Worm (Caenorhabditis elegans): ENCODE results near the gene nfx-1.

ce11 chrIII:6348578-6348977 lies 26.6 kb upstream of the nfx-1 start:
- TF ChIP-seq unc-62 (GFP tag; optimal IDR thresholded peaks at IDR 0.05) (no peak), nhr-12 (tag; optimal IDR thresholded peaks at IDR 0.05) (no peak), hmg-11 (tag; optimal IDR thresholded peaks at IDR 0.05) (peak; percentile 18), elt-3 (tag; optimal IDR thresholded peaks at IDR 0.05) (no peak), mml-1 (tag; optimal IDR thresholded peaks at IDR 0.05) (no peak), zag-1 (tag; optimal IDR thresholded peaks at IDR 0.05) (no peak), ceh-82 (tag; optimal IDR thresholded peaks at IDR 0.05) (no peak), pha-4 (tag; optimal IDR thresholded peaks at IDR 0.05) (no peak), nhr-11 (tag; optimal IDR thresholded peaks at IDR 0.05) (no peak), sea-2 (GFP tag; optimal IDR thresholded peaks at IDR 0.05) (no peak)
